Fruit fly (Drosophila melanogaster) whole organism, adult: ENCODE data around the gene QIL1.

Experiments
- CG11617 ChIP-seq: fragments of 200-800 bp; sonication (Bioruptor generic); optimal IDR thresholded peaks from 2 replicates; lab custom pipeline; 2017; ENCODE audit warnings: mild to moderate bottlenecking, missing biosample characterization, missing genetic modification reagents, missing genetic modification characterization
- CG12768 ChIP-seq: fragments of 200-800 bp; sonication (Bioruptor generic); optimal IDR thresholded peaks from 2 replicates; lab custom pipeline; 2017; ENCODE audit warnings: missing biosample characterization, missing genetic modification characterization, mild to moderate bottlenecking, moderate library complexity, missing genetic modification reagents
- CG7045 ChIP-seq: fragments of 200-800 bp; sonication (Bioruptor generic); optimal IDR thresholded peaks from 2 replicates; lab custom pipeline; 2017; ENCODE audit warnings: missing biosample characterization, mild to moderate bottlenecking, missing genetic modification characterization
- Clk ChIP-seq: fragments of 200-800 bp; sonication (Bioruptor generic); optimal IDR thresholded peaks from 2 replicates; lab custom pipeline; 2017; ENCODE audit warnings: missing biosample characterization, missing genetic modification characterization
- Mnt ChIP-seq: fragments of 200-800 bp; sonication (Bioruptor generic); optimal IDR thresholded peaks from 2 replicates; lab custom pipeline; 2016; ENCODE audit warnings: missing biosample characterization, mild to moderate bottlenecking, missing genetic modification characterization
- bab1 ChIP-seq: fragments of 200-800 bp; sonication (Bioruptor generic); optimal IDR thresholded peaks from 3 replicates; lab custom pipeline; 2019; ENCODE audit warnings: missing biosample characterization, mild to moderate bottlenecking, missing genetic modification characterization, moderate library complexity
- kay ChIP-seq: fragments of 200-800 bp; sonication (Bioruptor generic); peaks from one replicate; lab custom pipeline; 2016; ENCODE audit warnings: missing biosample characterization, missing genetic modification characterization, borderline replicate concordance
- ovo ChIP-seq: fragments of 200-800 bp; sonication (Bioruptor generic); optimal IDR thresholded peaks from 2 replicates; lab custom pipeline; 2016; ENCODE audit warnings: missing biosample characterization, missing genetic modification characterization

DNA sequence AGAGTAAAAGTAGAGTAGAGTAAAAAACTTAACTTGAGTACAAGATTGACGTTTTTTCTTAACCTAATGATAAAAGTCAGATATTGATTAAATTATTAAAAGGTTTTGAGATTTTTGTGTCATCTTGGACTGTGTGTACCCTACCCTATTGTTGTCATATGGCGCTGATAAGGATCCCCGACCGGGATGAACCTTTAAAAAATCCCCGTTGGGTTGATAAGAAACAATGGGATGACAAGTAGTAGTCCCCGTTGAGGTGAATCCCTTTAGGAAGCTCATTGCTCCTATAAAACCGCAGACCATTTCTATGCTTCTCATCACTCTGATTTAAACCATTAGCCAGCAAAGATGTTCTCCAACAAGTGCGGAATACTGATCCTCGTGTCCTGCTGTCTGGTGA is 28.8 kb downstream of the QIL1 start, which contains the start of gene edin:
- TF ChIP-seq bab1 (GFP tag; lab: Kevin White, UChicago) (no peak), kay (GFP tag; lab: Kevin White, UChicago) (no peak), Mnt (GFP tag; lab: Kevin White, UChicago) (no peak), CG12768 (no peak), CG11617 (no peak), CG7045 (GFP tag; lab: Kevin White, UChicago) (no peak), Clk (GFP tag; lab: Kevin White, UChicago) (no peak), ovo (GFP tag; lab: Kevin White, UChicago) (no peak)
